Fruit fly (Drosophila melanogaster) whole organism, pupa: Measurements from ENCODE around the gene CG44405.

Source experiments
- CG10348 ChIP-seq: fragments of 200-800 bp; sonication (Bioruptor generic); IDR thresholded peaks from 2 replicates; pipeline ENCODE4 v1.3.6; 2022; ENCODE audit warnings: missing biosample characterization, missing genetic modification characterization
- CG12605 ChIP-seq: fragments of 200-800 bp; sonication (Bioruptor generic); IDR thresholded peaks from 2 replicates; pipeline ENCODE4 v1.3.6; 2022; ENCODE audit warnings: missing biosample characterization, missing genetic modification characterization
- CG13204 ChIP-seq: fragments of 200-800 bp; sonication (Bioruptor generic); optimal IDR thresholded peaks from 2 replicates; lab custom pipeline; 2018; ENCODE audit warnings: missing biosample characterization, mild to moderate bottlenecking, missing genetic modification characterization, moderate library complexity
- CG14655 ChIP-seq: fragments of 200-800 bp; sonication (Bioruptor generic); optimal IDR thresholded peaks from 3 replicates; lab custom pipeline; 2017; ENCODE audit warnings: mild to moderate bottlenecking, missing biosample characterization, missing genetic modification reagents, missing genetic modification characterization
- CG15710 ChIP-seq: fragments of 200-800 bp; sonication (Bioruptor generic); optimal IDR thresholded peaks from 2 replicates; lab custom pipeline; 2018; ENCODE audit warnings: missing biosample characterization, mild to moderate bottlenecking, missing genetic modification characterization, moderate library complexity
- CG17806 ChIP-seq: fragments of 200-800 bp; sonication (Bioruptor generic); optimal IDR thresholded peaks from 2 replicates; lab custom pipeline; 2018; ENCODE audit warnings: missing biosample characterization, mild to moderate bottlenecking, missing genetic modification characterization, moderate library complexity
- CG32121 ChIP-seq: fragments of 200-800 bp; sonication (Bioruptor generic); IDR thresholded peaks from 2 replicates; pipeline ENCODE4 v1.3.6; 2022; ENCODE audit warnings: missing biosample characterization, missing genetic modification characterization
- CG34367 ChIP-seq: fragments of 200-800 bp; sonication (Bioruptor generic); optimal IDR thresholded peaks from 2 replicates; lab custom pipeline; 2018; ENCODE audit warnings: missing biosample characterization, mild to moderate bottlenecking, missing genetic modification characterization
- CG4496 ChIP-seq: fragments of 200-800 bp; sonication (Bioruptor generic); IDR thresholded peaks from 3 replicates; pipeline ENCODE4 v1.3.6; 2022; ENCODE audit warnings: missing biosample characterization, missing genetic modification characterization
- CG8159 ChIP-seq: fragments of 200-800 bp; sonication (Bioruptor generic); optimal IDR thresholded peaks from 3 replicates; lab custom pipeline; 2018; ENCODE audit warnings: missing biosample characterization, mild to moderate bottlenecking, missing genetic modification characterization, moderate library complexity
- CG8301 ChIP-seq: fragments of 200-800 bp; sonication (Bioruptor generic); optimal IDR thresholded peaks from 2 replicates; lab custom pipeline; 2018; ENCODE audit warnings: missing biosample characterization, mild to moderate bottlenecking, missing genetic modification characterization
- CG9948 ChIP-seq: fragments of 200-800 bp; sonication (Bioruptor generic); optimal IDR thresholded peaks from 2 replicates; lab custom pipeline; 2018; ENCODE audit warnings: missing biosample characterization, mild to moderate bottlenecking, missing genetic modification characterization, moderate library complexity
- D1 ChIP-seq: fragments of 200-800 bp; sonication (Bioruptor generic); optimal IDR thresholded peaks from 2 replicates; lab custom pipeline; 2018; ENCODE audit warnings: missing biosample characterization, mild to moderate bottlenecking, missing genetic modification characterization, moderate library complexity
- EcR ChIP-seq: fragments of 200-800 bp; sonication (Bioruptor generic); optimal IDR thresholded peaks from 3 replicates; lab custom pipeline; 2019; ENCODE audit warnings: missing biosample characterization, missing genetic modification characterization, mild to moderate bottlenecking, moderate library complexity, missing genetic modification reagents
- Ets98B ChIP-seq: fragments of 200-800 bp; sonication (Bioruptor generic); IDR thresholded peaks from 2 replicates; pipeline ENCODE4 v1.3.6; 2022; ENCODE audit warnings: missing biosample characterization, missing genetic modification characterization
- Pif1A ChIP-seq: fragments of 200-800 bp; sonication (Bioruptor generic); optimal IDR thresholded peaks from 3 replicates; lab custom pipeline; 2016; ENCODE audit warnings: missing biosample characterization, missing genetic modification characterization
- Pif1B ChIP-seq: fragments of 200-800 bp; sonication (Bioruptor generic); optimal IDR thresholded peaks from 3 replicates; lab custom pipeline; 2016; ENCODE audit warnings: missing biosample characterization, missing genetic modification characterization
- Snoo ChIP-seq: fragments of 200-800 bp; sonication (Bioruptor generic); optimal IDR thresholded peaks from 3 replicates; lab custom pipeline; 2017; ENCODE audit warnings: missing biosample characterization, mild to moderate bottlenecking, missing genetic modification characterization, inconsistent platforms
- fd96Ca ChIP-seq: fragments of 200-800 bp; sonication (Bioruptor generic); IDR thresholded peaks from 3 replicates; pipeline ENCODE4 v1.3.6; 2022; ENCODE audit warnings: missing biosample characterization, missing genetic modification characterization
- gl ChIP-seq: fragments of 200-800 bp; sonication (Bioruptor generic); optimal IDR thresholded peaks from 2 replicates; lab custom pipeline; 2018; ENCODE audit warnings: missing biosample characterization, mild to moderate bottlenecking, missing genetic modification characterization
- rn ChIP-seq: fragments of 200-800 bp; sonication (Bioruptor generic); IDR thresholded peaks from 2 replicates; pipeline ENCODE4 v1.3.6; 2022; ENCODE audit warnings: missing biosample characterization, missing genetic modification characterization

Gene CG44405

dm6 chr2L:16356249-16357025 is 14.3 kb upstream of the CG44405 start, which contains the start of gene CaBP1:
Gene CaBP1, minus strand, starts transcription at chr2L:16356735.
- TF ChIP-seq CG34367: no peak
- TF ChIP-seq Pif1A (GFP tag; lab: Kevin White, UChicago): no peak
- TF ChIP-seq D1 (tag; lab: Kevin White, UChicago): no peak
- no peak for TF ChIP-seq CG15710 (tag; lab: Kevin White, UChicago)
- no peak for TF ChIP-seq EcR (GFP tag; lab: Kevin White, UChicago)
- TF ChIP-seq Snoo (tag; lab: Kevin White, UChicago): no peak
- TF ChIP-seq gl (tag; lab: Kevin White, UChicago): no peak
- TF ChIP-seq CG10348 (GFP tag; lab: Robert Waterston, UW): no peak
- no peak for TF ChIP-seq CG32121

dm6 chr2L:16353765-16354164 is 11.6 kb upstream of the CG44405 start:
- TF ChIP-seq EcR (GFP tag; lab: Kevin White, UChicago): peak; percentile 13
- no peak for TF ChIP-seq CG4496

dm6 chr2L:16352585-16353580 is 10.8 kb upstream of the CG44405 start, which contains the start of the genes Hyls1, chif and CG4455:
Gene Hyls1, minus strand, starts transcription at chr2L:16352628.
Gene chif, minus strand, starts transcription at chr2L:16352628.
Gene CG4455, plus strand, starts transcription at chr2L:16352934.
- peak; percentile 22 for TF ChIP-seq Snoo (tag; lab: Kevin White, UChicago)
- TF ChIP-seq EcR (GFP tag; lab: Kevin White, UChicago): peak; percentile 71
- peak; percentile 25 for TF ChIP-seq CG15710 (tag; lab: Kevin White, UChicago)
- no peak for TF ChIP-seq CG34367
- no peak for TF ChIP-seq CG8301 (tag; lab: Kevin White, UChicago)
- TF ChIP-seq CG12605: 0 out of 2 replicates have a peak, but pooled peaks have one; percentile 8
- no peak for TF ChIP-seq CG14655 (GFP tag; lab: Kevin White, UChicago)
- no peak for TF ChIP-seq CG10348 (GFP tag; lab: Robert Waterston, UW)
- TF ChIP-seq CG4496: no peak; the same call in 2 of the 3 replicates
- TF ChIP-seq Pif1A (GFP tag; lab: Kevin White, UChicago): peak; percentile 9
- TF ChIP-seq gl (tag; lab: Kevin White, UChicago): no peak
- TF ChIP-seq CG9948: no peak
- no peak for TF ChIP-seq fd96Ca (GFP tag; lab: Robert Waterston, UW)
- no peak for TF ChIP-seq D1 (tag; lab: Kevin White, UChicago)
- TF ChIP-seq CG8159 (tag; lab: Kevin White, UChicago): peak; percentile 19
- TF ChIP-seq CG17806: no peak

- no peak for TF ChIP-seq CG9948
- TF ChIP-seq CG8301 (tag; lab: Kevin White, UChicago): no peak
- TF ChIP-seq CG4496: 0 out of 3 replicates have a peak, but pooled peaks have one; percentile 18
- TF ChIP-seq CG8159 (tag; lab: Kevin White, UChicago): no peak
- TF ChIP-seq Snoo (tag; lab: Kevin White, UChicago): no peak
- TF ChIP-seq CG14655 (GFP tag; lab: Kevin White, UChicago): no peak
These were observed 9.9 kb upstream of the CG44405 start for dm6 chr2L:16351805-16352584.

dm6 chr2L:16350742-16351568 is 8.8 kb upstream of the CG44405 start:
- TF ChIP-seq gl (tag; lab: Kevin White, UChicago): peak; percentile 98
- peak; percentile 73 for TF ChIP-seq EcR (GFP tag; lab: Kevin White, UChicago)
- peak; percentile 99 for TF ChIP-seq CG17806
- peak; percentile 97 for TF ChIP-seq rn (GFP tag; lab: Robert Waterston, UW)
- TF ChIP-seq CG34367: peak; percentile 99
- TF ChIP-seq CG9948: peak; percentile 99
- peak; percentile 98 for TF ChIP-seq fd96Ca (GFP tag; lab: Robert Waterston, UW)
- TF ChIP-seq CG4496: peak; percentile 99
- peak; percentile 99 for TF ChIP-seq Pif1A (GFP tag; lab: Kevin White, UChicago)
- TF ChIP-seq CG10348 (GFP tag; lab: Robert Waterston, UW): peak; percentile 82
- TF ChIP-seq CG8159 (tag; lab: Kevin White, UChicago): peak; percentile 99
- TF ChIP-seq CG14655 (GFP tag; lab: Kevin White, UChicago): peak; percentile 99
- TF ChIP-seq Snoo (tag; lab: Kevin White, UChicago): peak; percentile 99
- peak; percentile 99 for TF ChIP-seq CG8301 (tag; lab: Kevin White, UChicago)
- TF ChIP-seq CG13204: peak; percentile 98
- peak; percentile 99 for TF ChIP-seq Pif1B
- peak; percentile 99 for TF ChIP-seq CG32121
- TF ChIP-seq D1 (tag; lab: Kevin White, UChicago): peak; percentile 98
- TF ChIP-seq Ets98B (GFP tag; lab: Robert Waterston, UW): peak; percentile 99
- TF ChIP-seq CG12605: peak; percentile 99
- peak; percentile 99 for TF ChIP-seq CG15710 (tag; lab: Kevin White, UChicago)
